Fruit fly (Drosophila melanogaster) whole organism, embryonic: ENCODE results near the gene Syx16.
A peak's percentile ranks its signal among the peaks of the same experiment; 100 is the strongest.

Experiments
- Ada2b ChIP-seq: fragments of 200-800 bp; sonication (Bioruptor generic); IDR thresholded peaks from 2 replicates; pipeline ENCODE4 v1.3.6; 2022; ENCODE audit warnings: missing biosample characterization, missing genetic modification characterization
- Adf1 ChIP-seq: fragments of 200-800 bp; sonication (Bioruptor generic); IDR thresholded peaks from 2 replicates; pipeline ENCODE4 v1.3.6; 2022; ENCODE audit warnings: missing biosample characterization, missing genetic modification characterization
- Antp ChIP-seq: fragments of 200-800 bp; sonication (Bioruptor generic); optimal IDR thresholded peaks from 3 replicates; lab custom pipeline; 2016; ENCODE audit warnings: missing biosample characterization, missing genetic modification characterization
- Atf-2 ChIP-seq: fragments of 200-800 bp; sonication (Bioruptor generic); optimal IDR thresholded peaks from 2 replicates; lab custom pipeline; 2016; ENCODE audit warnings: missing biosample characterization, missing genetic modification characterization
- CG10431 ChIP-seq: fragments of 200-800 bp; sonication (Bioruptor generic); optimal IDR thresholded peaks from 3 replicates; lab custom pipeline; 2018; ENCODE audit warnings: missing biosample characterization, mild to moderate bottlenecking, missing genetic modification characterization
- CG11456 ChIP-seq: fragments of 200-800 bp; sonication (Bioruptor generic); IDR thresholded peaks from 3 replicates; pipeline ENCODE4 v1.3.6; 2022; ENCODE audit warnings: missing biosample characterization, missing genetic modification characterization
- CG11696 ChIP-seq: fragments of 200-800 bp; sonication (Bioruptor generic); IDR thresholded peaks from 2 replicates; pipeline ENCODE4 v1.3.6; 2022; ENCODE audit warnings: missing biosample characterization, missing genetic modification characterization
- CG12219 ChIP-seq: fragments of 200-800 bp; sonication (Bioruptor generic); optimal IDR thresholded peaks from 3 replicates; lab custom pipeline; 2018; ENCODE audit warnings: missing biosample characterization, mild to moderate bottlenecking, missing genetic modification characterization
- CG12942 ChIP-seq: fragments of 200-800 bp; sonication (Bioruptor generic); optimal IDR thresholded peaks from 3 replicates; lab custom pipeline; 2016; ENCODE audit warnings: missing biosample characterization, missing genetic modification characterization
- CG13296 ChIP-seq: fragments of 200-800 bp; sonication (Bioruptor generic); optimal IDR thresholded peaks from 3 replicates; lab custom pipeline; 2018; ENCODE audit warnings: missing biosample characterization, mild to moderate bottlenecking, missing genetic modification characterization
- CG2712 ChIP-seq: fragments of 200-800 bp; optimal IDR thresholded peaks from 3 replicates; lab custom pipeline; 2019; ENCODE audit warnings: missing biosample characterization, mild to moderate bottlenecking, missing genetic modification characterization, moderate library complexity
- CG3407 ChIP-seq: fragments of 200-800 bp; sonication (Bioruptor generic); optimal IDR thresholded peaks from 2 replicates; lab custom pipeline; 2018; ENCODE audit warnings: missing biosample characterization, mild to moderate bottlenecking, missing genetic modification characterization
- CG4282 ChIP-seq: fragments of 200-800 bp; sonication (Bioruptor generic); optimal IDR thresholded peaks from 2 replicates; lab custom pipeline; 2016; ENCODE audit warnings: missing biosample characterization, missing genetic modification characterization
- CG43689 ChIP-seq: fragments of 200-800 bp; sonication (Bioruptor generic); IDR thresholded peaks from 2 replicates; pipeline ENCODE4 v1.3.6; 2022; ENCODE audit warnings: missing biosample characterization, missing genetic modification characterization
- CG4730 ChIP-seq: fragments of 200-800 bp; sonication (Bioruptor generic); IDR thresholded peaks from 2 replicates; pipeline ENCODE4 v1.3.6; 2022; ENCODE audit warnings: missing biosample characterization, missing genetic modification characterization
- CG6689 ChIP-seq: fragments of 200-800 bp; sonication (Bioruptor generic); IDR thresholded peaks from 2 replicates; pipeline ENCODE4 v1.3.6; 2022; ENCODE audit warnings: missing biosample characterization, missing genetic modification characterization
- CG6791 ChIP-seq: fragments of 200-800 bp; sonication (Bioruptor generic); IDR thresholded peaks from 3 replicates; pipeline ENCODE4 v1.3.6; 2022; ENCODE audit warnings: missing biosample characterization, missing genetic modification characterization; ENCODE audit not compliant: partially characterized antibody
- CG9817 ChIP-seq: fragments of 200-800 bp; sonication (Bioruptor generic); optimal IDR thresholded peaks from 2 replicates; lab custom pipeline; 2018; ENCODE audit warnings: missing biosample characterization, mild to moderate bottlenecking, missing genetic modification characterization, moderate library complexity
- Camta ChIP-seq: fragments of 200-800 bp; sonication (Bioruptor generic); optimal IDR thresholded peaks from 2 replicates; lab custom pipeline; 2016; ENCODE audit warnings: missing biosample characterization, missing genetic modification characterization
- CoRest ChIP-seq: fragments of 200-800 bp; sonication (Bioruptor generic); optimal IDR thresholded peaks from 3 replicates; lab custom pipeline; 2018; ENCODE audit warnings: missing biosample characterization, mild to moderate bottlenecking, missing genetic modification characterization, moderate library complexity
- Dek ChIP-seq: fragments of 200-800 bp; sonication (Bioruptor generic); optimal IDR thresholded peaks from 3 replicates; lab custom pipeline; 2019; ENCODE audit warnings: missing biosample characterization, mild to moderate bottlenecking, missing genetic modification characterization, moderate library complexity
- Drgx ChIP-seq: fragments of 200-800 bp; sonication (Bioruptor generic); IDR thresholded peaks from 2 replicates; pipeline ENCODE4 v1.3.6; 2022; ENCODE audit warnings: missing biosample characterization, missing genetic modification characterization
- ERR ChIP-seq: fragments of 200-800 bp; sonication (Bioruptor generic); optimal IDR thresholded peaks from 2 replicates; lab custom pipeline; 2016; ENCODE audit warnings: missing biosample characterization, missing genetic modification characterization
- H15 ChIP-seq: fragments of 200-800 bp; sonication (Bioruptor generic); IDR thresholded peaks from 3 replicates; pipeline ENCODE4 v1.3.6; 2022; ENCODE audit warnings: missing biosample characterization, missing genetic modification characterization
- HLH3B ChIP-seq: fragments of 200-800 bp; sonication (Bioruptor generic); IDR thresholded peaks from 2 replicates; pipeline ENCODE4 v1.3.6; 2022; ENCODE audit warnings: missing biosample characterization, missing genetic modification characterization
- HLHmδ ChIP-seq: fragments of 200-800 bp; sonication (Bioruptor generic); optimal IDR thresholded peaks from 2 replicates; lab custom pipeline; 2018; ENCODE audit warnings: missing biosample characterization, mild to moderate bottlenecking, missing genetic modification characterization, moderate library complexity
- Hr3 ChIP-seq: fragments of 200-800 bp; sonication (Bioruptor generic); optimal IDR thresholded peaks from 3 replicates; lab custom pipeline; 2016; ENCODE audit warnings: missing biosample characterization, missing genetic modification characterization
- Kr ChIP-seq: fragments of 200-800 bp; sonication (Bioruptor generic); optimal IDR thresholded peaks from 2 replicates; lab custom pipeline; 2017; ENCODE audit warnings: missing biosample characterization, mild to moderate bottlenecking, missing genetic modification characterization
- Mad ChIP-seq: fragments of 200-800 bp; sonication (Bioruptor generic); optimal IDR thresholded peaks from 2 replicates; lab custom pipeline; 2016; ENCODE audit warnings: missing biosample characterization, missing genetic modification characterization
- Mes4 ChIP-seq: fragments of 200-800 bp; sonication (Bioruptor generic); optimal IDR thresholded peaks from 2 replicates; lab custom pipeline; 2016; ENCODE audit warnings: missing biosample characterization, missing genetic modification characterization
- PHDP ChIP-seq: fragments of 200-800 bp; sonication (Bioruptor generic); optimal IDR thresholded peaks from 3 replicates; lab custom pipeline; 2018; ENCODE audit warnings: missing biosample characterization, mild to moderate bottlenecking, missing genetic modification characterization, moderate library complexity
- Ptx1 ChIP-seq: fragments of 200-800 bp; sonication (Bioruptor generic); IDR thresholded peaks from 2 replicates; pipeline ENCODE4 v1.3.6; 2022; ENCODE audit warnings: missing biosample characterization, missing genetic modification characterization
- Scr ChIP-seq: fragments of 200-800 bp; sonication (Bioruptor generic); IDR thresholded peaks from 2 replicates; pipeline ENCODE4 v1.3.6; 2022; ENCODE audit warnings: missing biosample characterization, missing genetic modification characterization; ENCODE audit not compliant: partially characterized antibody
- Ssrp ChIP-seq: fragments of 200-800 bp; sonication (Bioruptor generic); optimal IDR thresholded peaks from 2 replicates; lab custom pipeline; 2018; ENCODE audit warnings: missing biosample characterization, mild to moderate bottlenecking, missing genetic modification characterization, moderate library complexity
- Stat92E ChIP-seq, 3 experiments: fragments of >200 bp in 2 of 3; fragments of 200-800 bp in 1 of 3; sonication (Bioruptor generic) in 1 of 3; optimal IDR thresholded peaks; 2 replicates each; lab custom pipeline; 2017 to 2019; ENCODE audit warnings: missing biosample characterization in 3 of 3, missing genetic modification characterization in 3 of 3, mild to moderate bottlenecking in 1 of 3, moderate library complexity in 1 of 3
- YL-1 ChIP-seq: fragments of 200-800 bp; sonication (Bioruptor generic); optimal IDR thresholded peaks from 3 replicates; lab custom pipeline; 2017; ENCODE audit warnings: missing biosample characterization, mild to moderate bottlenecking, missing genetic modification characterization
- al ChIP-seq: fragments of 200-800 bp; sonication (Bioruptor generic); IDR thresholded peaks from 2 replicates; pipeline ENCODE4 v1.3.6; 2022; ENCODE audit warnings: missing biosample characterization, missing genetic modification characterization
- ato ChIP-seq: fragments of 200-800 bp; sonication (Bioruptor generic); IDR thresholded peaks from 2 replicates; pipeline ENCODE4 v1.3.6; 2022; ENCODE audit warnings: missing biosample characterization, missing genetic modification characterization; ENCODE audit not compliant: partially characterized antibody
- cwo ChIP-seq: fragments of 200-800 bp; sonication (Bioruptor generic); optimal IDR thresholded peaks from 3 replicates; lab custom pipeline; 2017; ENCODE audit warnings: missing biosample characterization, missing genetic modification characterization, mild to moderate bottlenecking, moderate library complexity, missing genetic modification reagents
- dimm ChIP-seq: fragments of 200-800 bp; sonication (Bioruptor generic); IDR thresholded peaks from 2 replicates; pipeline ENCODE4 v1.3.6; 2022; ENCODE audit warnings: missing biosample characterization, missing genetic modification characterization
- eve ChIP-seq, 2 experiments: fragments of >200 bp; optimal IDR thresholded peaks; 2 replicates each; lab custom pipeline; 2017; ENCODE audit warnings: missing biosample characterization in 2 of 2, missing genetic modification characterization in 2 of 2
- gsb-n ChIP-seq: fragments of 200-800 bp; sonication (Bioruptor generic); optimal IDR thresholded peaks from 3 replicates; lab custom pipeline; 2018; ENCODE audit warnings: missing biosample characterization, mild to moderate bottlenecking, missing genetic modification characterization
- lmd ChIP-seq: fragments of 200-800 bp; sonication (Bioruptor generic); IDR thresholded peaks from 2 replicates; pipeline ENCODE4 v1.3.6; 2022; ENCODE audit warnings: missing biosample characterization, missing genetic modification characterization
- maf-S ChIP-seq: fragments of 200-800 bp; sonication (Bioruptor generic); optimal IDR thresholded peaks from 2 replicates; lab custom pipeline; 2016; ENCODE audit warnings: missing biosample characterization, missing genetic modification characterization
- nmo ChIP-seq: fragments of 200-800 bp; sonication (Bioruptor generic); optimal IDR thresholded peaks from 2 replicates; lab custom pipeline; 2018; ENCODE audit warnings: missing biosample characterization, mild to moderate bottlenecking, missing genetic modification characterization, moderate library complexity
- phol ChIP-seq: fragments of 200-800 bp; sonication (Bioruptor generic); optimal IDR thresholded peaks from 3 replicates; lab custom pipeline; 2018; ENCODE audit warnings: missing biosample characterization, mild to moderate bottlenecking, missing genetic modification characterization, moderate library complexity
- pnt ChIP-seq: fragments of 200-800 bp; sonication (Bioruptor generic); optimal IDR thresholded peaks from 3 replicates; lab custom pipeline; 2016; ENCODE audit warnings: missing biosample characterization, missing genetic modification characterization
- zfh1 ChIP-seq: fragments of 200-800 bp; sonication (Bioruptor generic); IDR thresholded peaks from 3 replicates; pipeline ENCODE4 v1.3.6; 2022; ENCODE audit warnings: missing biosample characterization, missing genetic modification characterization

Syx16 gene

dm6 chrX:20394066-20394913 lies 739 bp upstream of the Syx16 start, which contains the start of gene HERC2 (continued):
- TF ChIP-seq Stat92E (GFP tag; optimal IDR thresholded peaks at IDR 0.05; lab: Kevin White, UChicago): no peak
- no peak for TF ChIP-seq Ssrp
- peak; percentile 15 for TF ChIP-seq YL-1 (GFP tag; lab: Kevin White, UChicago)
- TF ChIP-seq dimm: no peak
- peak; percentile 51; the same call in 1 of the 3 replicates for TF ChIP-seq H15 (GFP tag; lab: Robert Waterston, UW)
- TF ChIP-seq nmo (GFP tag; lab: Kevin White, UChicago): peak; percentile 45
- TF ChIP-seq ato (GFP tag; lab: Robert Waterston, UW): peak; percentile 94
- peak; percentile 43 for TF ChIP-seq phol (tag; lab: Kevin White, UChicago)
- peak; percentile 53; the same call in 1 of the 2 replicates for TF ChIP-seq Ada2b (GFP tag; lab: Robert Waterston, UW)
- peak; percentile 39 for TF ChIP-seq CoRest (tag; lab: Kevin White, UChicago)
- TF ChIP-seq CG9817 (tag; lab: Kevin White, UChicago): peak; percentile 51
- TF ChIP-seq CG11696 (GFP tag; lab: Robert Waterston, UW): 0 out of 2 replicates have a peak, but pooled peaks have one; percentile 12
- TF ChIP-seq HLHmδ (GFP tag; lab: Kevin White, UChicago): no peak
- TF ChIP-seq HLH3B: peak; percentile 34; the same call in 1 of the 2 replicates
- peak; percentile 69 for TF ChIP-seq Antp (GFP tag; lab: Kevin White, UChicago)
- peak; percentile 41 for TF ChIP-seq Hr3 (GFP tag; lab: Kevin White, UChicago)
- TF ChIP-seq lmd (GFP tag; lab: Robert Waterston, UW): peak; percentile 41; the same call in 1 of the 2 replicates
- peak; percentile 59 for TF ChIP-seq al
- 0 out of 2 replicates have a peak, but pooled peaks have one; percentile 9 for TF ChIP-seq Adf1 (GFP tag; lab: Robert Waterston, UW)
- TF ChIP-seq zfh1: peak; percentile 50; the same call in 1 of the 3 replicates
- TF ChIP-seq ERR (GFP tag; lab: Kevin White, UChicago): peak; percentile 14
- TF ChIP-seq CG10431 (GFP tag; lab: Kevin White, UChicago): no peak
- TF ChIP-seq PHDP: no peak
- TF ChIP-seq CG6791: peak; percentile 95
- no peak for TF ChIP-seq CG12219 (GFP tag; lab: Kevin White, UChicago)
- TF ChIP-seq Atf-2 (GFP tag; lab: Kevin White, UChicago): peak; percentile 57
- no peak for TF ChIP-seq CG13296 (GFP tag; lab: Kevin White, UChicago)
- TF ChIP-seq maf-S (GFP tag; lab: Kevin White, UChicago): peak; percentile 16
- TF ChIP-seq CG4730: 0 out of 2 replicates have a peak, but pooled peaks have one; percentile 33
- no peak for TF ChIP-seq eve (GFP tag; optimal IDR thresholded peaks at IDR 0.05; lab: Kevin White, UChicago)
- peak; percentile 84 for TF ChIP-seq Scr (GFP tag; lab: Robert Waterston, UW)
- peak; percentile 17 for TF ChIP-seq Mad
- no peak for TF ChIP-seq CG4282 (GFP tag; lab: Kevin White, UChicago)
- peak; percentile 35 for TF ChIP-seq CG2712 (tag; lab: Kevin White, UChicago)
- no peak for TF ChIP-seq CG43689
- TF ChIP-seq gsb-n (tag; lab: Kevin White, UChicago): no peak
- no peak for TF ChIP-seq cwo (GFP tag; lab: Kevin White, UChicago)
- peak; percentile 8 for TF ChIP-seq Mes4
- TF ChIP-seq CG12942 (GFP tag; lab: Kevin White, UChicago): peak; percentile 34
- TF ChIP-seq Kr: no peak
- no peak for TF ChIP-seq CG3407 (GFP tag; lab: Kevin White, UChicago)
- TF ChIP-seq Dek (tag; lab: Kevin White, UChicago): peak; percentile 12
- no peak for TF ChIP-seq Camta
- TF ChIP-seq pnt: peak; percentile 20
- TF ChIP-seq Drgx (GFP tag; lab: Robert Waterston, UW): 0 out of 2 replicates have a peak, but pooled peaks have one; percentile 16
- peak; percentile 73 for TF ChIP-seq Ptx1 (GFP tag; lab: Robert Waterston, UW)
- TF ChIP-seq CG6689 (GFP tag; lab: Robert Waterston, UW): 0 out of 2 replicates have a peak, but pooled peaks have one; percentile 31
- TF ChIP-seq CG11456 (GFP tag; lab: Robert Waterston, UW): peak; percentile 77
